Worm (Caenorhabditis elegans) whole organism, L2 larva: Measurements from ENCODE around the gene oga-1.

ENCODE experiments used
- R02D3.7 ChIP-seq: fragments of 150-350 bp; optimal IDR thresholded peaks from 2 replicates; lab custom pipeline; 2014; ENCODE audit warnings: missing biosample characterization, missing genetic modification characterization
- ama-1 ChIP-seq: fragments of 150-350 bp; optimal IDR thresholded peaks from 2 replicates; lab custom pipeline; 2018; ENCODE audit warnings: inconsistent platforms
- blmp-1 ChIP-seq: sonication (generic microtip); optimal IDR thresholded peaks from 2 replicates; lab custom pipeline; 2017; ENCODE audit warnings: missing genetic modification characterization, mild to moderate bottlenecking, missing compliant biosample characterization, antibody characterized with exemption, moderate library complexity; ENCODE audit not compliant: insufficient read depth
- dmd-4 ChIP-seq: sonication (generic microtip); optimal IDR thresholded peaks from 2 replicates; lab custom pipeline; 2017; ENCODE audit warnings: missing biosample characterization, missing genetic modification characterization
- elt-3 ChIP-seq: sonication (generic microtip); optimal IDR thresholded peaks from 2 replicates; lab custom pipeline; 2017; ENCODE audit warnings: missing biosample characterization, missing genetic modification characterization
- gmeb-1 ChIP-seq: fragments of 150-350 bp; optimal IDR thresholded peaks from 2 replicates; lab custom pipeline; 2014; ENCODE audit warnings: missing biosample characterization, missing genetic modification characterization
- lin-13 ChIP-seq: fragments of 150-350 bp; optimal IDR thresholded peaks from 2 replicates; lab custom pipeline; 2014; ENCODE audit warnings: missing biosample characterization, missing genetic modification reagents, missing genetic modification characterization
- nhr-11 ChIP-seq: fragments of 150-350 bp; optimal IDR thresholded peaks from 2 replicates; lab custom pipeline; 2014; ENCODE audit warnings: missing biosample characterization, missing genetic modification characterization
- nhr-23 ChIP-seq: fragments of 150-350 bp; optimal IDR thresholded peaks from 2 replicates; lab custom pipeline; 2014; ENCODE audit warnings: missing biosample characterization, missing genetic modification reagents, missing genetic modification characterization
- nhr-6 ChIP-seq: fragments of 150-350 bp; optimal IDR thresholded peaks from 2 replicates; lab custom pipeline; 2014; ENCODE audit warnings: missing biosample characterization, missing genetic modification characterization
- nhr-77 ChIP-seq: fragments of 150-350 bp; optimal IDR thresholded peaks from 2 replicates; lab custom pipeline; 2014; ENCODE audit warnings: missing biosample characterization, missing genetic modification characterization
- snpc-4 ChIP-seq: fragments of 150-350 bp; optimal IDR thresholded peaks from 2 replicates; lab custom pipeline; 2014; ENCODE audit warnings: missing biosample characterization, missing genetic modification characterization
- ztf-1 ChIP-seq: fragments of 200-800 bp; sonication (Bioruptor generic); conservative IDR thresholded peaks from 2 replicates; pipeline ENCODE4 v1.3.6; 2022; ENCODE audit warnings: missing genetic modification characterization, missing compliant biosample characterization
- ztf-11 ChIP-seq: sonication (generic microtip); optimal IDR thresholded peaks from 2 replicates; lab custom pipeline; 2017; ENCODE audit warnings: missing biosample characterization, missing genetic modification characterization

DNA sequence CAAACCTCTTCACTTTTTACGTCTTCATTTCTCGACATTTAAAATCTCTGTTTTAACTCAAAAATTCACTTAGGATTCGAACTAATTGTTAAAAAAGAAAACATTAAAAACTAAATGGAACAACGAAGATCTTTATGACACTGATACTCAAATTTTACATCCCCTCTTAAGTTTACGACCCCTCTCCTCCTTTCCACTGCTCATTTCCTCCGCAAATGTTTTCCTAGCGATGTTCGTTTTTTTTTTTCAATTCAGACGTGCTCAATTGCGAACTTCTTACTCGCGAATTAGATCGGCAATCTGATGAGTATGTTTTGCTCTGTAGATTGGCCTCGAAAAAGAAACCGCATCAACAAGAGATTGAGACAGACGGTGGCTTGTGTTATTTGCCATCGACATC lies 44.5 kb downstream of the oga-1 start:
- TF ChIP-seq nhr-6 (tag; lab: Kevin White, UChicago), result no peak
- no peak for TF ChIP-seq gmeb-1 (tag; lab: Kevin White, UChicago)
- no peak for TF ChIP-seq lin-13 (GFP tag; lab: Kevin White, UChicago)
- TF ChIP-seq nhr-23 (tag; lab: Kevin White, UChicago), result no peak
- no peak for TF ChIP-seq dmd-4 (tag; lab: Kevin White, UChicago)
- no peak for TF ChIP-seq elt-3
- TF ChIP-seq R02D3.7 (tag; lab: Kevin White, UChicago), result no peak
- no peak for TF ChIP-seq ztf-1 (GFP tag; lab: Robert Waterston, UW)
- TF ChIP-seq nhr-77, result no peak
- no peak for TF ChIP-seq ama-1 (lab: Kevin White, UChicago)
- no peak for TF ChIP-seq snpc-4 (tag; lab: Kevin White, UChicago)
- no peak for TF ChIP-seq ztf-11
- TF ChIP-seq nhr-11, result no peak
- no peak for TF ChIP-seq blmp-1
